Fruit fly (Drosophila melanogaster) whole organism, adult: ENCODE measurements around the gene CG33630.

Source experiments
- CG12768 ChIP-seq: fragments of 200-800 bp; sonication (Bioruptor generic); optimal IDR thresholded peaks from 2 replicates; lab custom pipeline; 2017; ENCODE audit warnings: missing biosample characterization, missing genetic modification characterization, mild to moderate bottlenecking, moderate library complexity, missing genetic modification reagents
- CG14711 ChIP-seq: fragments of 200-800 bp; sonication (Bioruptor generic); optimal IDR thresholded peaks from 2 replicates; lab custom pipeline; 2018; ENCODE audit warnings: missing biosample characterization, mild to moderate bottlenecking, missing genetic modification characterization, moderate library complexity
- CG1620 ChIP-seq: fragments of 200-800 bp; sonication (Bioruptor generic); optimal IDR thresholded peaks from 2 replicates; lab custom pipeline; 2016; ENCODE audit warnings: missing biosample characterization, missing genetic modification characterization
- CG33017 ChIP-seq: fragments of 200-800 bp; sonication (Bioruptor generic); optimal IDR thresholded peaks from 2 replicates; lab custom pipeline; 2018; ENCODE audit warnings: missing biosample characterization, mild to moderate bottlenecking, missing genetic modification characterization, moderate library complexity
- CG5204 ChIP-seq: fragments of 200-800 bp; sonication (Bioruptor generic); optimal IDR thresholded peaks from 2 replicates; lab custom pipeline; 2016; ENCODE audit warnings: missing biosample characterization, missing genetic modification characterization
- CG7045 ChIP-seq: fragments of 200-800 bp; sonication (Bioruptor generic); optimal IDR thresholded peaks from 2 replicates; lab custom pipeline; 2017; ENCODE audit warnings: missing biosample characterization, mild to moderate bottlenecking, missing genetic modification characterization
- Clk ChIP-seq: fragments of 200-800 bp; sonication (Bioruptor generic); optimal IDR thresholded peaks from 2 replicates; lab custom pipeline; 2017; ENCODE audit warnings: missing biosample characterization, missing genetic modification characterization
- Crg-1 ChIP-seq: fragments of 200-800 bp; sonication (Bioruptor generic); optimal IDR thresholded peaks from 2 replicates; lab custom pipeline; 2016; ENCODE audit warnings: missing biosample characterization, missing genetic modification characterization
- Mnt ChIP-seq: fragments of 200-800 bp; sonication (Bioruptor generic); optimal IDR thresholded peaks from 2 replicates; lab custom pipeline; 2016; ENCODE audit warnings: missing biosample characterization, mild to moderate bottlenecking, missing genetic modification characterization
- bab1 ChIP-seq: fragments of 200-800 bp; sonication (Bioruptor generic); optimal IDR thresholded peaks from 3 replicates; lab custom pipeline; 2019; ENCODE audit warnings: missing biosample characterization, mild to moderate bottlenecking, missing genetic modification characterization, moderate library complexity
- cnc ChIP-seq, 2 experiments: fragments of >200 bp; optimal IDR thresholded peaks; 2 replicates each; lab custom pipeline; 2017
- kay ChIP-seq: fragments of 200-800 bp; sonication (Bioruptor generic); peaks from one replicate; lab custom pipeline; 2016; ENCODE audit warnings: missing biosample characterization, missing genetic modification characterization, borderline replicate concordance
- pad ChIP-seq: fragments of 200-800 bp; sonication (Bioruptor generic); optimal IDR thresholded peaks from 3 replicates; lab custom pipeline; 2017; ENCODE audit warnings: missing biosample characterization, missing genetic modification characterization, mild to moderate bottlenecking, moderate library complexity, missing genetic modification reagents

- TF ChIP-seq CG1620 (GFP tag; lab: Kevin White, UChicago): no peak
- TF ChIP-seq bab1 (GFP tag; lab: Kevin White, UChicago): no peak
- no peak for TF ChIP-seq CG14711
- no peak for TF ChIP-seq Clk (GFP tag; lab: Kevin White, UChicago)
- no peak for TF ChIP-seq Mnt
- no peak for TF ChIP-seq kay (GFP tag; lab: Kevin White, UChicago)
- no peak for TF ChIP-seq CG33017
- TF ChIP-seq cnc (optimal IDR thresholded peaks at IDR 0.05; lab: Kevin White, UChicago): no peak
- no peak for TF ChIP-seq Crg-1 (GFP tag; lab: Kevin White, UChicago)
- TF ChIP-seq pad: no peak
- no peak for TF ChIP-seq CG5204 (GFP tag; lab: Kevin White, UChicago)
- no peak for TF ChIP-seq CG12768
- TF ChIP-seq CG7045: no peak
These were observed 5.2 kb downstream of the CG33630 start, which contains the start of gene CG33784 for dm6 chr3R:10067605-10068004.
